Fruit fly (Drosophila melanogaster): ENCODE results near the gene CG14778.
A peak's percentile ranks its signal among the peaks of the same experiment; 100 is the strongest.

CG14778 gene

dm6 chrX:1464033-1464432 lies 3.3 kb upstream of the CG14778 start, which contains the start of gene Ns3:
Gene Ns3, minus strand, starts transcription at chrX:1464220.
- TF ChIP-seq sage (GFP tag; optimal IDR thresholded peaks at IDR 0.05) (no peak), foxo (GFP tag; optimal IDR thresholded peaks at IDR 0.05) (no peak), CG32264 (GFP tag; optimal IDR thresholded peaks at IDR 0.05) (no peak), ey (GFP tag; optimal IDR thresholded peaks at IDR 0.05) (no peak), Hr83 (GFP tag; optimal IDR thresholded peaks at IDR 0.05; ENCODE audit: poor library complexity, severe bottlenecking) (no peak), rgr (GFP tag; optimal IDR thresholded peaks at IDR 0.05) (no peak), usp (GFP tag; optimal IDR thresholded peaks at IDR 0.05) (no peak), lola (GFP tag; optimal IDR thresholded peaks at IDR 0.05) (no peak), GATAd (GFP tag; optimal IDR thresholded peaks at IDR 0.05) (no peak), Jra (GFP tag; optimal IDR thresholded peaks at IDR 0.05) (no peak), HLH106 (tag; optimal IDR thresholded peaks at IDR 0.05) (no peak), Dif (GFP tag; optimal IDR thresholded peaks at IDR 0.05; ENCODE audit: partially characterized antibody) (no peak), sv (GFP tag; optimal IDR thresholded peaks at IDR 0.05) (no peak), dsf (GFP tag; optimal IDR thresholded peaks at IDR 0.05; ENCODE audit: borderline replicate concordance) (no peak)

- TF ChIP-seq h (GFP tag; optimal IDR thresholded peaks at IDR 0.05) (peak; percentile 30), OdsH (GFP tag; optimal IDR thresholded peaks at IDR 0.05) (peak; percentile 35), fru (GFP tag; optimal IDR thresholded peaks at IDR 0.05) (peak; percentile 37), GATAd (GFP tag; optimal IDR thresholded peaks at IDR 0.05) (no peak), HLH106 (tag; optimal IDR thresholded peaks at IDR 0.05) (peak; percentile 4), sage (GFP tag; optimal IDR thresholded peaks at IDR 0.05) (no peak), jim (GFP tag; optimal IDR thresholded peaks at IDR 0.05) (no peak), psq (GFP tag; optimal IDR thresholded peaks at IDR 0.05) (peak; percentile 44), pan (optimal IDR thresholded peaks at IDR 0.05) (no peak), rgr (GFP tag; optimal IDR thresholded peaks at IDR 0.05) (peak; percentile 47), dsf (GFP tag; optimal IDR thresholded peaks at IDR 0.05; ENCODE audit: borderline replicate concordance) (no peak), CG9705 (GFP tag; optimal IDR thresholded peaks at IDR 0.05) (no peak), br (GFP tag; optimal IDR thresholded peaks at IDR 0.05) (no peak), ey (GFP tag; optimal IDR thresholded peaks at IDR 0.05) (peak; percentile 66), Hr78 (GFP tag; optimal IDR thresholded peaks at IDR 0.05) (no peak), Dfd (GFP tag; optimal IDR thresholded peaks at IDR 0.05) (no peak), Myc (optimal IDR thresholded peaks at IDR 0.05) (no peak)
These were observed 1.4 kb upstream of the CG14778 start, which contains the start of the genes O-fut2 and CG14777 for dm6 chrX:1465707-1466504. Gene O-fut2, minus strand, starts transcription at chrX:1465996. Gene CG14777, plus strand, starts transcription at chrX:1466134.

DNA sequence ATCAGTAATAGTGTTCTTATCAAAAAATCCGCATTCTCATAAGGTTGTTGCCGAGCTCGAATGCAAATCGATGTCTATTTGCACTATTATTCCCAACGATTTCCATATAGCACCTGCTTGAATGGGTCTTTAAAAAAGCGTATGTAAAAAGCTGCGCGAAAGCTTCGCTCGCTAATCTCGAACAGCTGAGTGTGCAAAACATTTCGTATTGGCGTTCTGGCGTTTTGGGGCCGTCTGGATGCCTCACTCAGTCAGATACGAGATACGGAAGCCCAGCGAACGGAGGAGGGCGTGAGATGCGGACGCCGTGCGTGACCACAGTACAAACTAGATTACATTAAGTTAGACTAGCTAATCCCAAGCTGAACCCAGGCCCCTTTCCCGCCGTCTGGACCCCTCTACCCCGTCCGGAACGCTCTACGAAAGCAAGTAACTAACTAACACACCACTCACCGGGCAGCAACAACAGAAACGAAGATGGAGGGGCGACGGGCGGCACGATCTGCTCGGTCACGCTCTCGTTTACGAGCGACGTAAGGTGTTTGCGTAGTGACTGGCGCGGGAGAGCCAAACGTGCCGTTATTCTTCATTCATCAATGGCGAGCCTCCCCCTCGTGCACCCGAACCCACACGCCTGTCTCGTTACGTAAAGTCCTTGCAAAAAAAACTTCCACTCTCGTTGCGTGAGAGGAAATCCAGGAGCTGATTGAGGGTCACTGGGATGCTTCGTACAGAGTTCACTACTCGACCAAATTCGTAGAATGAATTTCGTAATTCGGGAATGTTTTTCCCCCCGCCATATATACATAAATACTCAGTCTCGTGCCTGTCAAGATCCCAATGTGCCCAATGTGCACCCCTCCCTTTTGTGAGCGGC lies 550 bp upstream of the CG14778 start:
- TF ChIP-seq Sp1 (GFP tag; optimal IDR thresholded peaks at IDR 0.05) (no peak), dmrt93B (GFP tag; optimal IDR thresholded peaks at IDR 0.05) (no peak), Rel (GFP tag; optimal IDR thresholded peaks at IDR 0.05) (no peak), Rel (tag; optimal IDR thresholded peaks at IDR 0.05) (peak; percentile 51), tai (GFP tag; optimal IDR thresholded peaks at IDR 0.05) (no peak), h (GFP tag; optimal IDR thresholded peaks at IDR 0.05) (peak; percentile 4), Hr83 (GFP tag; optimal IDR thresholded peaks at IDR 0.05; ENCODE audit: poor library complexity, severe bottlenecking) (no peak)

dm6 chrX:1469717-1470116 lies 2.4 kb downstream of the CG14778 start, which contains the start of gene CG32808:
Gene CG32808, minus strand, starts transcription at chrX:1469817.
- TF ChIP-seq Mio (GFP tag; optimal IDR thresholded peaks at IDR 0.05) (no peak), br (GFP tag; optimal IDR thresholded peaks at IDR 0.05) (no peak), lola (GFP tag; optimal IDR thresholded peaks at IDR 0.05) (no peak), CG9705 (GFP tag; optimal IDR thresholded peaks at IDR 0.05) (no peak), h (GFP tag; optimal IDR thresholded peaks at IDR 0.05) (no peak), N (GFP tag; optimal IDR thresholded peaks at IDR 0.05) (no peak), ey (GFP tag; optimal IDR thresholded peaks at IDR 0.05) (no peak), Hr83 (GFP tag; optimal IDR thresholded peaks at IDR 0.05; ENCODE audit: poor library complexity, severe bottlenecking) (no peak), sv (GFP tag; optimal IDR thresholded peaks at IDR 0.05) (no peak), dl (GFP tag; optimal IDR thresholded peaks at IDR 0.05; ENCODE audit: insufficient read depth in 1 of 2, partially characterized antibody in 2 of 2) (no peak)

Measured in whole organism, wandering third instar larva.